Fruit fly (Drosophila melanogaster) whole organism, prepupa: ENCODE measurements around the gene CG9302.

Source experiments
- Blimp-1 ChIP-seq: fragments of 200-800 bp; sonication (Bioruptor generic); optimal IDR thresholded peaks from 3 replicates; lab custom pipeline; 2017; ENCODE audit warnings: missing biosample characterization, missing genetic modification characterization, mild to moderate bottlenecking, moderate library complexity, missing genetic modification reagents
- CG10631 ChIP-seq: fragments of 200-800 bp; sonication (Bioruptor generic); optimal IDR thresholded peaks from 2 replicates; lab custom pipeline; 2016; ENCODE audit warnings: missing biosample characterization, missing genetic modification characterization
- CG10669 ChIP-seq: fragments of 200-800 bp; sonication (Bioruptor generic); optimal IDR thresholded peaks from 3 replicates; lab custom pipeline; 2018; ENCODE audit warnings: missing biosample characterization, mild to moderate bottlenecking, missing genetic modification characterization, moderate library complexity
- CG11294 ChIP-seq: fragments of 200-800 bp; sonication (Bioruptor generic); IDR thresholded peaks from 2 replicates; pipeline ENCODE4 v1.3.6; 2022; ENCODE audit warnings: missing biosample characterization, missing genetic modification characterization
- CG15336 ChIP-seq: fragments of 200-800 bp; sonication (Bioruptor generic); IDR thresholded peaks from 2 replicates; pipeline ENCODE4 v1.3.6; 2022; ENCODE audit warnings: missing biosample characterization, missing genetic modification characterization
- CG3032 ChIP-seq: fragments of 200-800 bp; optimal IDR thresholded peaks from 2 replicates; lab custom pipeline; 2019; ENCODE audit warnings: missing biosample characterization, mild to moderate bottlenecking, missing genetic modification characterization, moderate library complexity
- CG31627 ChIP-seq: fragments of 200-800 bp; sonication (Bioruptor generic); optimal IDR thresholded peaks from 3 replicates; lab custom pipeline; 2016; ENCODE audit warnings: missing biosample characterization, missing genetic modification characterization
- CG34406 ChIP-seq: fragments of 200-800 bp; sonication (Bioruptor generic); optimal IDR thresholded peaks from 3 replicates; lab custom pipeline; 2016; ENCODE audit warnings: missing biosample characterization, missing genetic modification characterization
- CG6163 ChIP-seq: fragments of 200-800 bp; sonication (Bioruptor generic); IDR thresholded peaks from 3 replicates; pipeline ENCODE4 v1.3.6; 2022; ENCODE audit warnings: missing biosample characterization, missing genetic modification characterization
- CG6276 ChIP-seq: fragments of 200-800 bp; sonication (Bioruptor generic); optimal IDR thresholded peaks from 2 replicates; lab custom pipeline; 2017; ENCODE audit warnings: missing biosample characterization, mild to moderate bottlenecking, missing genetic modification characterization
- CG6792 ChIP-seq: fragments of 200-800 bp; sonication (Bioruptor generic); optimal IDR thresholded peaks from 3 replicates; lab custom pipeline; 2016; ENCODE audit warnings: missing biosample characterization, missing genetic modification characterization
- CG6808 ChIP-seq: fragments of 200-800 bp; sonication (Bioruptor generic); optimal IDR thresholded peaks from 3 replicates; lab custom pipeline; 2017; ENCODE audit warnings: missing biosample characterization, missing genetic modification characterization, mild to moderate bottlenecking, moderate library complexity, missing genetic modification reagents
- CG6854 ChIP-seq: fragments of 200-800 bp; sonication (Bioruptor generic); optimal IDR thresholded peaks from 2 replicates; lab custom pipeline; 2017; ENCODE audit warnings: missing biosample characterization, mild to moderate bottlenecking, missing genetic modification characterization
- CG7368 ChIP-seq: fragments of 200-800 bp; sonication (Bioruptor generic); optimal IDR thresholded peaks from 3 replicates; lab custom pipeline; 2016; ENCODE audit warnings: missing biosample characterization, missing genetic modification characterization
- CG8119 ChIP-seq: fragments of 200-800 bp; sonication (Bioruptor generic); IDR thresholded peaks from 3 replicates; pipeline ENCODE4 v1.3.6; 2022; ENCODE audit warnings: missing biosample characterization, missing genetic modification characterization
- CG8319 ChIP-seq: fragments of 200-800 bp; sonication (Bioruptor generic); optimal IDR thresholded peaks from 3 replicates; lab custom pipeline; 2016; ENCODE audit warnings: missing biosample characterization, missing genetic modification characterization
- CG9139 ChIP-seq: fragments of 200-800 bp; sonication (Bioruptor generic); optimal IDR thresholded peaks from 3 replicates; lab custom pipeline; 2017; ENCODE audit warnings: missing biosample characterization, mild to moderate bottlenecking, missing genetic modification characterization
- Eip75B ChIP-seq: fragments of 200-800 bp; sonication (Bioruptor generic); optimal IDR thresholded peaks from 3 replicates; lab custom pipeline; 2016; ENCODE audit warnings: missing biosample characterization, missing genetic modification characterization
- Eip78C ChIP-seq: fragments of 200-800 bp; sonication (Bioruptor generic); peaks from one replicate; lab custom pipeline; 2016; ENCODE audit warnings: missing biosample characterization, missing genetic modification characterization
- Eip93F ChIP-seq: fragments of 200-800 bp; sonication (Bioruptor generic); optimal IDR thresholded peaks from 2 replicates; lab custom pipeline; 2016; ENCODE audit warnings: missing biosample characterization, mild to moderate bottlenecking, missing genetic modification characterization
- Ets96B ChIP-seq: fragments of 200-800 bp; optimal IDR thresholded peaks from 2 replicates; lab custom pipeline; 2019; ENCODE audit warnings: missing biosample characterization, mild to moderate bottlenecking, missing genetic modification characterization, moderate library complexity
- Gug ChIP-seq: fragments of 200-800 bp; sonication (Bioruptor generic); IDR thresholded peaks from 2 replicates; pipeline ENCODE4 v1.3.6; 2022; ENCODE audit warnings: missing biosample characterization, missing genetic modification characterization
- Hr38 ChIP-seq: sonication (Bioruptor generic); optimal IDR thresholded peaks from 2 replicates; lab custom pipeline; 2016; ENCODE audit warnings: missing biosample characterization, missing genetic modification characterization
- Hr39 ChIP-seq: fragments of 200-800 bp; sonication (Bioruptor generic); optimal IDR thresholded peaks from 2 replicates; lab custom pipeline; 2016; ENCODE audit warnings: missing biosample characterization, missing genetic modification characterization
- Hr4 ChIP-seq: fragments of 200-800 bp; sonication (Bioruptor generic); optimal IDR thresholded peaks from 3 replicates; lab custom pipeline; 2016; ENCODE audit warnings: missing biosample characterization, missing genetic modification characterization
- Met ChIP-seq: fragments of 200-800 bp; sonication (Bioruptor generic); optimal IDR thresholded peaks from 3 replicates; lab custom pipeline; 2016; ENCODE audit warnings: missing biosample characterization, missing genetic modification characterization
- OdsH ChIP-seq: fragments of 200-800 bp; sonication (Bioruptor generic); optimal IDR thresholded peaks from 3 replicates; lab custom pipeline; 2016; ENCODE audit warnings: missing biosample characterization, missing genetic modification characterization
- Sox14 ChIP-seq: fragments of 200-800 bp; sonication (Bioruptor generic); optimal IDR thresholded peaks from 3 replicates; lab custom pipeline; 2016; ENCODE audit warnings: missing biosample characterization, missing genetic modification characterization
- Sox15 ChIP-seq: fragments of 200-800 bp; sonication (Bioruptor generic); optimal IDR thresholded peaks from 3 replicates; lab custom pipeline; 2016; ENCODE audit warnings: missing biosample characterization, missing genetic modification characterization
- achi ChIP-seq: fragments of 200-800 bp; sonication (Bioruptor generic); optimal IDR thresholded peaks from 3 replicates; lab custom pipeline; 2016; ENCODE audit warnings: missing biosample characterization, missing genetic modification characterization
- acj6 ChIP-seq: fragments of 200-800 bp; sonication (Bioruptor generic); optimal IDR thresholded peaks from 3 replicates; lab custom pipeline; 2016; ENCODE audit warnings: missing biosample characterization, missing genetic modification characterization
- cyc ChIP-seq: fragments of 200-800 bp; sonication (Bioruptor generic); optimal IDR thresholded peaks from 3 replicates; lab custom pipeline; 2016; ENCODE audit warnings: missing biosample characterization, missing genetic modification characterization
- eg ChIP-seq: fragments of 200-800 bp; sonication (Bioruptor generic); IDR thresholded peaks from 3 replicates; pipeline ENCODE4 v1.3.6; 2022; ENCODE audit warnings: missing biosample characterization, missing genetic modification characterization
- esn ChIP-seq: fragments of 200-800 bp; sonication (Bioruptor generic); optimal IDR thresholded peaks from 2 replicates; lab custom pipeline; 2016; ENCODE audit warnings: missing biosample characterization, mild to moderate bottlenecking, missing genetic modification characterization, moderate library complexity
- fd59A ChIP-seq: fragments of 200-800 bp; sonication (Bioruptor generic); optimal IDR thresholded peaks from 2 replicates; lab custom pipeline; 2017; ENCODE audit warnings: missing biosample characterization, mild to moderate bottlenecking, missing genetic modification characterization, missing genetic modification reagents
- fd85E ChIP-seq: fragments of 200-800 bp; sonication (Bioruptor generic); optimal IDR thresholded peaks from 3 replicates; lab custom pipeline; 2016; ENCODE audit warnings: missing biosample characterization, missing genetic modification characterization
- fkh ChIP-seq: fragments of 200-800 bp; sonication (Bioruptor generic); optimal IDR thresholded peaks from 3 replicates; lab custom pipeline; 2017; ENCODE audit warnings: missing biosample characterization, mild to moderate bottlenecking, missing genetic modification characterization, moderate library complexity
- lz ChIP-seq: fragments of 200-800 bp; sonication (Bioruptor generic); optimal IDR thresholded peaks from 3 replicates; lab custom pipeline; 2016; ENCODE audit warnings: missing biosample characterization, missing genetic modification characterization
- net ChIP-seq: fragments of 200-800 bp; sonication (Bioruptor generic); optimal IDR thresholded peaks from 3 replicates; lab custom pipeline; 2016; ENCODE audit warnings: missing biosample characterization, missing genetic modification characterization
- salr ChIP-seq, 2 experiments: fragments of 200-800 bp; sonication (Bioruptor generic); optimal IDR thresholded peaks; 3 replicates each; lab custom pipeline; 2016 to 2018; ENCODE audit warnings: missing biosample characterization in 2 of 2, missing genetic modification characterization in 2 of 2, mild to moderate bottlenecking in 1 of 2
- spab ChIP-seq: fragments of 200-800 bp; sonication (Bioruptor generic); optimal IDR thresholded peaks from 2 replicates; lab custom pipeline; 2017; ENCODE audit warnings: missing biosample characterization, mild to moderate bottlenecking, missing genetic modification characterization, missing genetic modification reagents
- ss ChIP-seq, 2 experiments: fragments of 200-800 bp; sonication (Bioruptor generic); optimal IDR thresholded peaks; 2 replicates in 1 of 2; 3 replicates in 1 of 2; lab custom pipeline; 2017 to 2018; ENCODE audit warnings: mild to moderate bottlenecking in 2 of 2, missing biosample characterization in 2 of 2, missing genetic modification characterization in 2 of 2, moderate library complexity in 1 of 2
- svp ChIP-seq: fragments of 200-800 bp; sonication (Bioruptor generic); peaks from one replicate; lab custom pipeline; 2016; ENCODE audit warnings: missing biosample characterization, missing genetic modification characterization
- topi ChIP-seq: fragments of 200-800 bp; sonication (Bioruptor generic); optimal IDR thresholded peaks from 3 replicates; lab custom pipeline; 2016; ENCODE audit warnings: missing biosample characterization, missing genetic modification characterization
- vri ChIP-seq: fragments of 200-800 bp; sonication (Bioruptor generic); optimal IDR thresholded peaks from 3 replicates; lab custom pipeline; 2016; ENCODE audit warnings: missing biosample characterization, mild to moderate bottlenecking, missing genetic modification characterization

Gene CG9302

DNA sequence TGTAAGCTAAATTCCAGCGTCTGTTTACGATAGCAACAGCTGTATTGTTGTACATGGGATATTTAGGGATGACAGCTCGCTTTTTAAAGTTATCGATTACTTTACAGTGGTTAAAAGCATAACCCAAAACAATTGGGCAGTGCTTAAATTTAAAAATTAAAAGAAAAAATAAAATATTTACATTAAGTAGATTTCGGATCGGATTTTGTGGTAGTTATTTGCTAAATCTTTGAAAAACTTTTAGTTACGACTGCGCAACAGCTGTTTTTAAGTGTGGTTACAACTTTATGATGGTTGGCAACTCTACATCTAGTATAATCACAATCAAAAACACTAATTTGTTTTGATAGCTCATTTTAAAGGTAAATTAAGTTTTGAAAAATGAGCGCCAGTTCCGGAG, 8.9 kb upstream of the CG9302 start, which contains the start of the genes Ing5 and CG7099 (continued):
- TF ChIP-seq CG8119 (GFP tag; lab: Robert Waterston, UW): peak; percentile 86
- peak; percentile 95 for TF ChIP-seq Met (GFP tag; lab: Kevin White, UChicago)
- TF ChIP-seq cyc (GFP tag; lab: Kevin White, UChicago): peak; percentile 95
- TF ChIP-seq eg: peak; percentile 96
- peak; percentile 96 for TF ChIP-seq CG6163 (GFP tag; lab: Robert Waterston, UW)
- peak; percentile 88 to 92 for TF ChIP-seq salr (GFP tag; optimal IDR thresholded peaks at IDR 0.05; lab: Kevin White, UChicago)
- peak; percentile 94 for TF ChIP-seq Ets96B (tag; lab: Kevin White, UChicago)
- TF ChIP-seq ss (GFP tag; optimal IDR thresholded peaks at IDR 0.05; lab: Kevin White, UChicago): peak in 1 of 2 experiments; percentile 89
- TF ChIP-seq CG6276 (GFP tag; lab: Kevin White, UChicago): no peak
- peak; percentile 95 for TF ChIP-seq topi (GFP tag; lab: Kevin White, UChicago)
- TF ChIP-seq Blimp-1 (GFP tag; lab: Kevin White, UChicago): peak; percentile 78
- peak; percentile 90 for TF ChIP-seq CG7368 (GFP tag; lab: Kevin White, UChicago)
- peak; percentile 93 for TF ChIP-seq CG6792
- peak; percentile 94 for TF ChIP-seq CG3032 (tag; lab: Kevin White, UChicago)
- TF ChIP-seq fd59A: peak; percentile 84
- TF ChIP-seq spab: no peak
- peak; percentile 93 for TF ChIP-seq CG10669 (GFP tag; lab: Kevin White, UChicago)
- TF ChIP-seq Hr4: peak; percentile 96
- peak; percentile 96 for TF ChIP-seq CG31627 (GFP tag; lab: Kevin White, UChicago)
- TF ChIP-seq Eip78C (GFP tag; lab: Kevin White, UChicago): peak; percentile 98
- TF ChIP-seq achi (GFP tag; lab: Kevin White, UChicago): peak; percentile 96
- peak; percentile 95 for TF ChIP-seq Hr39 (GFP tag; lab: Kevin White, UChicago)
- TF ChIP-seq fd85E (GFP tag; lab: Kevin White, UChicago): no peak
- no peak for TF ChIP-seq CG9139
- peak; percentile 97 for TF ChIP-seq OdsH (GFP tag; lab: Kevin White, UChicago)
- peak; percentile 93 for TF ChIP-seq Eip75B (GFP tag; lab: Kevin White, UChicago)
- TF ChIP-seq CG6854 (GFP tag; lab: Kevin White, UChicago): peak; percentile 82
- TF ChIP-seq CG8319 (GFP tag; lab: Kevin White, UChicago): peak; percentile 90
- TF ChIP-seq fkh (GFP tag; lab: Kevin White, UChicago): peak; percentile 95
- TF ChIP-seq Eip93F (GFP tag; lab: Kevin White, UChicago): peak; percentile 92
- peak; percentile 96 for TF ChIP-seq CG34406 (GFP tag; lab: Kevin White, UChicago)
- TF ChIP-seq CG6808: peak; percentile 80
- TF ChIP-seq, all 60 proteins: peak for 53

DNA sequence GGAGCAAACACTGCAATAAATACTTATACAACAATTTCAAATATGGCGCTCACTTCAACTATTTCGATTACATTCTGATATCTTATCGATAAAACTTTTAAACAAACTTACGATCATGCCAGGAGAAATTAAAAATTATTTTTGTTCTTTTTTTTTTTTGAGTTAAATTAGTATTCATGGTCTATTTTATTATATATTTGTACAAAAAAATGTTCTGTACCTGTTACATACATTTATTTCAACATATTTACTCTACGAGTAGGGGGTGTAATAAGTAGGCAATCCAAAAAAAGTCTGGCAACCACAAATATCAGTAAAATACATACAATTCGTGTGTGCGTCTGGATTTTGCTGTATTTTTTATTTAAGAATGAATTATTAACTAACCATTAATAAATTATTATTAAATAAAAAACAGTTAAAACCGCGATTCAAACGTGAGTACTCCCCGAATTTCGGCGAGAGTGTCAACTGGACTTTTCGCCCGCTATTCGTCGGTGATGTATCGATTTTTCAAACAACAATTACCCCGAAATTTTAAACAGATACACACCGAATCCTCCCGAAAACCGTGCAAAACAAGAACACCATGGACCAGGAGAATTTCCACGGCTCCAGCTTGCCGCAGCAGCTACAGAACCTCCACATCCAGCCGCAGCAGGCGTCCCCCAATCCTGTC, 4.2 kb upstream of the CG9302 start, which contains the start of gene loqs:
Gene loqs, plus strand, starts transcription at position 302 of the 679 bp plus-strand sequence.
- TF ChIP-seq CG10631 (peak; percentile 3), acj6 (GFP tag; lab: Kevin White, UChicago) (peak; percentile 3), achi (GFP tag; lab: Kevin White, UChicago) (no peak), Eip75B (GFP tag; lab: Kevin White, UChicago) (no peak), esn (GFP tag; lab: Kevin White, UChicago) (peak; percentile 23)

DNA sequence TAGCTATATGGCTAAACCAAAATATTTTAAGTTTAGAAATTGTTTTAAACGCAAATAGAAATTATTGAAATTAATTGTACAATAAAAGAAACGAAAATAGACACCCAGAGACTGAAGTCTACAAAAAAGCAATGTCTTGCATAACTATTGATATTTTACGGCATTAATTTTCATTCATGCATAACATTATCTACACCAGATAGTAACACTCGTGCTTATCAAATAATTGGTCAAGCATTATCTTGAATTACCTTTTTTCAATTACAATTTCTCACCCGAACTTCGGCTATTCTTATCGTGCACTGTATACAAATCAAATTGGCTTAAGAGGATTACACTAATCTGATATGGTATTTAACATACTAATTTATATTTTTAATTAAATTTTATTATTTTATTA, 2.3 kb downstream of the CG9302 start:
- TF ChIP-seq eg (no peak), Sox15 (GFP tag; lab: Kevin White, UChicago) (no peak), Gug (GFP tag; lab: Robert Waterston, UW) (no peak), Hr38 (GFP tag; lab: Kevin White, UChicago) (no peak), Eip78C (GFP tag; lab: Kevin White, UChicago) (no peak), net (GFP tag; lab: Kevin White, UChicago) (no peak), CG6163 (GFP tag; lab: Robert Waterston, UW) (no peak), CG15336 (GFP tag; lab: Robert Waterston, UW) (no peak), CG6808 (no peak), Sox14 (GFP tag; lab: Kevin White, UChicago) (no peak), CG10669 (GFP tag; lab: Kevin White, UChicago) (no peak), acj6 (GFP tag; lab: Kevin White, UChicago) (no peak), vri (GFP tag; lab: Kevin White, UChicago) (no peak), salr (GFP tag; optimal IDR thresholded peaks at IDR 0.05; lab: Kevin White, UChicago) (no peak), Met (GFP tag; lab: Kevin White, UChicago) (no peak), CG34406 (GFP tag; lab: Kevin White, UChicago) (no peak), svp (GFP tag; lab: Kevin White, UChicago) (no peak), lz (GFP tag; lab: Kevin White, UChicago) (no peak), CG11294 (GFP tag; lab: Robert Waterston, UW) (no peak)
- TF ChIP-seq, all 60 proteins: peak for 0
